Worm (Caenorhabditis elegans): ENCODE results near the gene rps-1.
A peak's percentile ranks its signal among the peaks of the same experiment; 100 is the strongest.

rps-1 gene

DNA sequence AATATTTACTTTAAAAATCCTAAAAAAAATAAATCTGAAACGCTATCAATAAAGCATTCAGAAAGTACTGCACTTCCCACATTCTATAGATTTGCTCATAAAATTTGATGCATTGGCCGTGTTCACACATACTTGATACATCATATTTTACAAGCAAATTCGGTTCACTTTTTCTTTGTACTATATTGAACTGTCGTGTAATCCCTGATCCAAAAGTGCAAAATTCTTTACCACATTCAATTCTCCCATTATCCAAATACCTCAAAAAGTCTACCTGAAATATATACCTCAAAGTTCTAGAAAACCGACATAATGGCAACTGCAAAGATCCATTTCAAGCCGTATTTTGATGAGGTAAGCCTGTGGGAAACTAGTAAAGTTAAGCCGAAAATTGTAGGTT, 33.9 kb upstream of the rps-1 start, which contains the start of gene nex-3:
nex-3 (plus strand) TSS at position 301 of the 400 bp plus-strand sequence.
- TF ChIP-seq alr-1 (tag; optimal IDR thresholded peaks at IDR 0.05) (no peak), fos-1 (tag; optimal IDR thresholded peaks at IDR 0.05) (no peak), mbf-1 (tag; optimal IDR thresholded peaks at IDR 0.05) (no peak), C34F6.9 (tag; optimal IDR thresholded peaks at IDR 0.05) (no peak), peb-1 (tag; optimal IDR thresholded peaks at IDR 0.05) (no peak)

DNA sequence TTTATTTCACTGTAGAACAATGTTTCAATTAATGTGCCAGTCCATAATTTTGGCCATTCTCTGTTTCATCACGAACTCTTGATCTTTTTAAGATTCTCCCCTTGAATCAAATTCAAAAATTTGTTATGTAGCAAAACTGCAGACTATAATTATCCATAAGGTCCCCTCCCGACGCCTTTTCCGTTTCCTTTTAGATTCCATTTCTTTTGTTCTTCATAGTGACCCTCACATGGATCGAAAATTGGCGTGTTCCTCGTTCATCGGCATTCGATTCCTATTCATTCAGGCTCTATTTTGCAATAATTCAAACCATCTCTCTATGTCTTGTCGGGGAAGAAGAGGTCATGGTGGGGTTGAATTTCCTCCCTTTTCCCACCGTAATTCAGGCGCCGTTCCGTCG, 31.2 kb upstream of the rps-1 start:
- TF ChIP-seq ztf-11 (tag; optimal IDR thresholded peaks at IDR 0.05), result no peak
- no peak for TF ChIP-seq unc-55 (GFP tag; optimal IDR thresholded peaks at IDR 0.05)
- no peak for TF ChIP-seq lsy-2 (tag; optimal IDR thresholded peaks at IDR 0.05)
- no peak for TF ChIP-seq R02D3.7 (tag; optimal IDR thresholded peaks at IDR 0.05)
- TF ChIP-seq snpc-4 (tag; optimal IDR thresholded peaks at IDR 0.05), result no peak

DNA sequence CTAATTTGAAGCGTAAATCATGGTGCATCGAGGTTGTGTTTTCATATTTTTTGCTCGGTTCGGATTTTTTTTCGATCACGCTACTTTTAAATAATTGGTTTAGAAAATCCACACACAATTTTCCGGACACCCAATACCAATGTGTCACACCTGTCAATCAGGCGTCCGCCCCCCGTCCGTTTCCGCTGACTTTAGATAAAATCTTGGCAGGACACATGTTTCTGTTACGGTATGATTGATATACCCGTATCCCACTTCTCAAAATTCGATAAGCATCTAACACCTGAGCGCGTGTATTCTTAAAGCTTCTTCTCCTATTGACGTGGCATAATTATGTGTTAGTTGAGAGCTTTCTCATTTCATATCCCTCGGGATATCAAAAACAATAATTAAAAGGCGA, 27.7 kb upstream of the rps-1 start:
- TF ChIP-seq nhr-77 (tag; optimal IDR thresholded peaks at IDR 0.05) (no peak), elt-1 (tag; optimal IDR thresholded peaks at IDR 0.05) (no peak), ztf-4 (tag; optimal IDR thresholded peaks at IDR 0.05) (no peak), snpc-4 (tag; optimal IDR thresholded peaks at IDR 0.05) (no peak), sma-3 (GFP tag; optimal IDR thresholded peaks at IDR 0.05) (no peak), egl-27 (tag; optimal IDR thresholded peaks at IDR 0.05) (no peak), aly-2 (tag; optimal IDR thresholded peaks at IDR 0.05) (no peak), fos-1 (tag; optimal IDR thresholded peaks at IDR 0.05) (no peak), elt-3 (tag; optimal IDR thresholded peaks at IDR 0.05) (no peak), Y55F3AM.14 (GFP tag; optimal IDR thresholded peaks at IDR 0.05) (no peak), unc-39 (tag; optimal IDR thresholded peaks at IDR 0.05) (no peak), dmd-4 (tag; optimal IDR thresholded peaks at IDR 0.05) (no peak), lin-11 (tag; optimal IDR thresholded peaks at IDR 0.05) (no peak)

DNA sequence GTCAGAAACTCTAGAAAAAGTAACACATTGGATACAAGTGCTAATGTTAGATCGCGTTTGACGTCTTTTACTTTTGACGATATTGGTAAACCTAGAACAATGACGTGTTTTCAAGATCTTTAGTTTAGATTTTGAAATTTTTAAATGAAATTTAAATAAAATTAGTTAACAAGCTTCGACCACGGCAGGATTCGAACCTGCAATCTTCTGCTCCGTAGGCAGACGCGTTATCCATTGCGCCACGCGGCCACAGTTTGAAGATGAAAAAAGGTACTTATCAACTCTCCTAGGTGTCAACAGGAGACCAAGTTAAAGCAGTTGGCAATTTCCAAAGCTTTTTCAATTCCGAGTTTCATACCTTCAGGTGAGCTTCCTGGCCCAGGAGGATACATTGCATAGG, 26.4 kb upstream of the rps-1 start:
- no peak for TF ChIP-seq unc-55 (GFP tag; optimal IDR thresholded peaks at IDR 0.05)
- TF ChIP-seq unc-62 (GFP tag; optimal IDR thresholded peaks at IDR 0.05), result no peak
- no peak for TF ChIP-seq nhr-6 (tag; optimal IDR thresholded peaks at IDR 0.05)
- TF ChIP-seq ceh-82 (tag; optimal IDR thresholded peaks at IDR 0.05), result no peak
- TF ChIP-seq ZK546.5 (tag; optimal IDR thresholded peaks at IDR 0.05), result no peak
- TF ChIP-seq skn-1 (tag; optimal IDR thresholded peaks at IDR 0.05), result no peak
- TF ChIP-seq nhr-12 (tag; optimal IDR thresholded peaks at IDR 0.05), result no peak
- TF ChIP-seq elt-3 (tag; optimal IDR thresholded peaks at IDR 0.05), result no peak
- no peak for TF ChIP-seq elt-1 (tag; optimal IDR thresholded peaks at IDR 0.05)
- TF ChIP-seq lsy-2 (tag; optimal IDR thresholded peaks at IDR 0.05), result peak in 1 of 2 experiments; percentile 25
- no peak for TF ChIP-seq ceh-16 (tag; optimal IDR thresholded peaks at IDR 0.05)
- peak; percentile 8 for TF ChIP-seq C34F6.9 (tag; optimal IDR thresholded peaks at IDR 0.05)
- no peak for TF ChIP-seq sma-3 (GFP tag; optimal IDR thresholded peaks at IDR 0.05)
- no peak for TF ChIP-seq lin-11 (tag; optimal IDR thresholded peaks at IDR 0.05)
- TF ChIP-seq blmp-1 (tag; optimal IDR thresholded peaks at IDR 0.05; ENCODE audit: insufficient read depth), result no peak
- no peak for TF ChIP-seq crh-2 (tag; optimal IDR thresholded peaks at IDR 0.05)
- no peak for TF ChIP-seq mbf-1 (tag; optimal IDR thresholded peaks at IDR 0.05)
- TF ChIP-seq peb-1 (tag; optimal IDR thresholded peaks at IDR 0.05), result no peak
- TF ChIP-seq fos-1 (tag; optimal IDR thresholded peaks at IDR 0.05), result peak; percentile 40

DNA sequence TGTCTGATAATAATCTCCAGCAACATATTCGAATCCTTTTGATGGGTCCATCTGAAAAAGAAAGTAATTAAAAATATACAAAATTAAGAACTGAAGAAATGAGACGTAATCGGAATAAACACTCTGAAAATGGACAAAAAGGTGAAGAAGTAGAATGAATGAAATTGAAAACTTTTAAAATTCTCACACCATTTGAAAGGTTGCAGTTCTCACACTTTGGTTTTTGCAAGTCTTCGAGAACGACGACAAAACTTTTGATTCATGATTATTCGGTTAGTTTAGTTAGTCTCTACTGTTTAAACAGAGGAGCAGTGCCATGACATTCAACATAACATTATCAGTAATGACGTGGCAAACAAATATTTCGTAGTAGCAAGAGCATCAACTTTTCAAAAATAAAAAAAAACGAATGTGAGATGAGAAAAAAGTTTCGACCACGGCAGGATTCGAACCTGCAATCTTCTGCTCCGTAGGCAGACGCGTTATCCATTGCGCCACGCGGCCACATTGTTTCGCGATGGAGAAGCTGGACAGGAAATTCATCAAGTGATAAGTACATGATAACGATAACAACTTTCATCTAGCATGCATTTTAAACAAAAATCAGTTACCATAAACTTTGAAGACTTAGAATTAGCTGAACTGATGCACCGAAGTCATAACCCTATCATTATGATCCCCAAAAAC, 25.7 kb upstream of the rps-1 start, which contains the start of gene ceh-43:
ceh-43 (minus strand) TSS at position 51 of the 687 bp plus-strand sequence.
- no peak for TF ChIP-seq R02D3.7 (tag; optimal IDR thresholded peaks at IDR 0.05)
- no peak for TF ChIP-seq lin-11 (tag; optimal IDR thresholded peaks at IDR 0.05)
- TF ChIP-seq nhr-237 (tag; optimal IDR thresholded peaks at IDR 0.05), result no peak
- TF ChIP-seq snpc-4 (tag; optimal IDR thresholded peaks at IDR 0.05), result no peak
- TF ChIP-seq elt-3 (tag; optimal IDR thresholded peaks at IDR 0.05), result no peak
- TF ChIP-seq C34F6.9 (tag; optimal IDR thresholded peaks at IDR 0.05), result no peak

DNA sequence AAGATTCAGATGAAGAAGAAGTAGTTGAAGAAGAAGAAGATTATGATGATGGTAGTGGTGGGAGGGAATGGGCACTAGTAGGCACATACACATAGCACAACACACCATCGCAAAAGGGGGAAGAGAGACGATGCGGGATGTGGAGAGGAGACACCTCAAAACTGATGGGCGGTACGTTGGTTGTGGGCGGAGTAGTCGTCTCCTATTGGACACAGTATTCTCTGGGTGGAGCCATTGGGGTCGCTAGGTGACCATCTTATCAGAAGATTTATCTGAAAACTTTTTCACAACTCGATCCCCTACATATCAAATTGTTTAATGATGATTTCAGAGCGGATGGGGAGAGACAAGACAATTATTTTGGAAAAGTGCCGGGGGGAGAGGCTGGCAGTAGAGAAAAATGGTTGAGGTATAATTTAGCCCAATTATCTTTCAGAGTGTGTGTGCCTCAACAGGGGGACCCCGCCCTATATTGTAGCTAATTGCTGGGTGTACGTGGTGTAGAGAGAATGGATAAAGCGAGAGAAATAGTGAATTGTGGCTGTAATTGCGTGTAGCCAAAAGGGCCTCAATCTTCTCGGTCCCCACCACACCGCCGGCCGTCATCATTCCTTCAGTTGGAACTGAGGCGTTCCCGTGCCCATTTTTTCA, 24.8 kb upstream of the rps-1 start:
- TF ChIP-seq nhr-25 (tag; optimal IDR thresholded peaks at IDR 0.05) (peak; percentile 6), nhr-23 (tag; optimal IDR thresholded peaks at IDR 0.05) (no peak)
